Fruit fly (Drosophila melanogaster) whole organism, embryonic: ENCODE results near the gene CG3918.

Source experiments
- Awh ChIP-seq: fragments of 200-800 bp; sonication (Bioruptor generic); IDR thresholded peaks from 2 replicates; pipeline ENCODE4, ENCODE4 v1.3.6; 2022; ENCODE audit warnings: missing biosample characterization, missing genetic modification characterization
- CG10366 ChIP-seq: fragments of 200-800 bp; sonication (Bioruptor generic); IDR thresholded peaks from 2 replicates; pipeline ENCODE4 v1.3.6; 2022; ENCODE audit warnings: missing biosample characterization, missing genetic modification characterization
- CG11085 ChIP-seq: fragments of 200-800 bp; sonication (Bioruptor generic); IDR thresholded peaks from 2 replicates; pipeline ENCODE4 v1.3.6; 2022; ENCODE audit warnings: missing biosample characterization, missing genetic modification characterization
- CG11456 ChIP-seq: fragments of 200-800 bp; sonication (Bioruptor generic); IDR thresholded peaks from 3 replicates; pipeline ENCODE4 v1.3.6; 2022; ENCODE audit warnings: missing biosample characterization, missing genetic modification characterization
- CG11560 ChIP-seq: fragments of 200-800 bp; sonication (Bioruptor generic); IDR thresholded peaks from 3 replicates; pipeline ENCODE4 v1.3.6; 2022; ENCODE audit warnings: missing biosample characterization, missing genetic modification characterization
- CG1233 ChIP-seq: fragments of 200-800 bp; sonication (Bioruptor generic); optimal IDR thresholded peaks from 4 replicates; lab custom pipeline; 2018; ENCODE audit warnings: missing biosample characterization, mild to moderate bottlenecking, missing genetic modification characterization
- CG12391 ChIP-seq: fragments of 200-800 bp; sonication (Bioruptor generic); optimal IDR thresholded peaks from 3 replicates; lab custom pipeline; 2018; ENCODE audit warnings: missing biosample characterization, mild to moderate bottlenecking, missing genetic modification characterization, moderate library complexity
- CG13296 ChIP-seq: fragments of 200-800 bp; sonication (Bioruptor generic); optimal IDR thresholded peaks from 3 replicates; lab custom pipeline; 2018; ENCODE audit warnings: missing biosample characterization, mild to moderate bottlenecking, missing genetic modification characterization
- CG15696 ChIP-seq: fragments of 200-800 bp; sonication (Bioruptor generic); optimal IDR thresholded peaks from 2 replicates; lab custom pipeline; 2019; ENCODE audit warnings: missing biosample characterization, mild to moderate bottlenecking, missing genetic modification characterization, moderate library complexity
- CG17385 ChIP-seq: fragments of 200-800 bp; sonication (Bioruptor generic); optimal IDR thresholded peaks from 3 replicates; lab custom pipeline; 2018; ENCODE audit warnings: missing biosample characterization, mild to moderate bottlenecking, missing genetic modification characterization
- CG17612 ChIP-seq: fragments of 200-800 bp; sonication (Bioruptor generic); IDR thresholded peaks from 2 replicates; pipeline ENCODE4 v1.3.6; 2022; ENCODE audit warnings: missing biosample characterization, missing genetic modification characterization
- CG2678 ChIP-seq: fragments of 200-800 bp; sonication (Bioruptor generic); optimal IDR thresholded peaks from 3 replicates; lab custom pipeline; 2019; ENCODE audit warnings: missing biosample characterization, mild to moderate bottlenecking, missing genetic modification characterization, moderate library complexity
- CG30403 ChIP-seq: fragments of 200-800 bp; sonication (Bioruptor generic); optimal IDR thresholded peaks from 3 replicates; lab custom pipeline; 2016; ENCODE audit warnings: missing biosample characterization, missing genetic modification characterization
- CG34422 ChIP-seq: fragments of 200-800 bp; sonication (Bioruptor generic); IDR thresholded peaks from 3 replicates; pipeline ENCODE4 v1.3.6; 2022; ENCODE audit warnings: missing biosample characterization, missing genetic modification characterization
- CG43689 ChIP-seq: fragments of 200-800 bp; sonication (Bioruptor generic); IDR thresholded peaks from 2 replicates; pipeline ENCODE4 v1.3.6; 2022; ENCODE audit warnings: missing biosample characterization, missing genetic modification characterization
- CG4820 ChIP-seq: fragments of 200-800 bp; sonication (Bioruptor generic); optimal IDR thresholded peaks from 3 replicates; lab custom pipeline; 2016; ENCODE audit warnings: missing biosample characterization, missing genetic modification characterization
- CG5953 ChIP-seq: fragments of 200-800 bp; sonication (Bioruptor generic); IDR thresholded peaks from 2 replicates; pipeline ENCODE4 v1.3.6; 2022; ENCODE audit warnings: missing biosample characterization, missing genetic modification characterization
- CG6683 ChIP-seq: fragments of 200-800 bp; sonication (Bioruptor generic); optimal IDR thresholded peaks from 2 replicates; lab custom pipeline; 2017; ENCODE audit warnings: missing biosample characterization, mild to moderate bottlenecking, missing genetic modification characterization, missing genetic modification reagents
- CG6689 ChIP-seq: fragments of 200-800 bp; sonication (Bioruptor generic); IDR thresholded peaks from 2 replicates; pipeline ENCODE4 v1.3.6; 2022; ENCODE audit warnings: missing biosample characterization, missing genetic modification characterization
- CG7556 ChIP-seq: fragments of 200-800 bp; sonication (Bioruptor generic); optimal IDR thresholded peaks from 2 replicates; lab custom pipeline; 2017; ENCODE audit warnings: missing biosample characterization, mild to moderate bottlenecking, missing genetic modification characterization
- CG9437 ChIP-seq: fragments of 200-800 bp; sonication (Bioruptor generic); optimal IDR thresholded peaks from 2 replicates; lab custom pipeline; 2018; ENCODE audit warnings: missing biosample characterization, mild to moderate bottlenecking, missing genetic modification characterization
- CG9797 ChIP-seq: fragments of 200-800 bp; sonication (Bioruptor generic); optimal IDR thresholded peaks from 3 replicates; lab custom pipeline; 2018; ENCODE audit warnings: missing biosample characterization, mild to moderate bottlenecking, missing genetic modification characterization
- CG9876 ChIP-seq: fragments of 200-800 bp; sonication (Bioruptor generic); optimal IDR thresholded peaks from 2 replicates; lab custom pipeline; 2016; ENCODE audit warnings: missing biosample characterization, missing genetic modification characterization
- Dfd ChIP-seq, 2 experiments: fragments of >200 bp; optimal IDR thresholded peaks; 2 replicates each; lab custom pipeline; 2017; ENCODE audit warnings: missing biosample characterization in 2 of 2, missing genetic modification characterization in 2 of 2
- Dp ChIP-seq: fragments of 200-800 bp; sonication (Bioruptor generic); optimal IDR thresholded peaks from 2 replicates; lab custom pipeline; 2018; ENCODE audit warnings: missing biosample characterization, mild to moderate bottlenecking, missing genetic modification characterization, moderate library complexity
- Gug ChIP-seq: fragments of 200-800 bp; sonication (Bioruptor generic); IDR thresholded peaks from 4 replicates; pipeline ENCODE4 v1.3.6; 2022; ENCODE audit warnings: missing biosample characterization, missing genetic modification characterization
- Med ChIP-seq: fragments of 200-800 bp; sonication (Bioruptor generic); peaks from one replicate; lab custom pipeline; 2016; ENCODE audit warnings: missing biosample characterization, missing genetic modification characterization, mild to moderate bottlenecking, inconsistent platforms, moderate library complexity
- NK7.1 ChIP-seq: fragments of 200-800 bp; sonication (Bioruptor generic); optimal IDR thresholded peaks from 3 replicates; lab custom pipeline; 2016; ENCODE audit warnings: missing biosample characterization, missing genetic modification characterization
- TFAM ChIP-seq: fragments of 200-800 bp; sonication (Bioruptor generic); optimal IDR thresholded peaks from 2 replicates; lab custom pipeline; 2017; ENCODE audit warnings: missing biosample characterization, missing genetic modification characterization, inconsistent platforms
- Xrp1 ChIP-seq: fragments of 200-800 bp; sonication (Bioruptor generic); IDR thresholded peaks from 2 replicates; pipeline ENCODE4 v1.3.6; 2022; ENCODE audit warnings: missing biosample characterization, missing genetic modification characterization
- ap ChIP-seq: fragments of 200-800 bp; sonication (Bioruptor generic); IDR thresholded peaks from 2 replicates; pipeline ENCODE4 v1.3.6; 2022; ENCODE audit warnings: missing biosample characterization, missing genetic modification characterization
- cad ChIP-seq: fragments of >200 bp; optimal IDR thresholded peaks from 2 replicates; lab custom pipeline; 2017; ENCODE audit warnings: missing biosample characterization, missing genetic modification characterization
- caup ChIP-seq: fragments of 200-800 bp; sonication (Bioruptor generic); optimal IDR thresholded peaks from 3 replicates; lab custom pipeline; 2017; ENCODE audit warnings: missing biosample characterization, mild to moderate bottlenecking, missing genetic modification characterization, moderate library complexity; ENCODE audit not compliant: severe bottlenecking
- dpn ChIP-seq, 2 experiments: fragments of 200-800 bp; sonication (Bioruptor generic); optimal IDR thresholded peaks; 3 replicates each; lab custom pipeline; 2016; ENCODE audit warnings: missing biosample characterization in 2 of 2, missing genetic modification characterization in 2 of 2
- fd102C ChIP-seq: fragments of 200-800 bp; sonication (Bioruptor generic); optimal IDR thresholded peaks from 2 replicates; lab custom pipeline; 2018; ENCODE audit warnings: missing biosample characterization, mild to moderate bottlenecking, missing genetic modification characterization, moderate library complexity
- gsb-n ChIP-seq: fragments of 200-800 bp; sonication (Bioruptor generic); optimal IDR thresholded peaks from 3 replicates; lab custom pipeline; 2018; ENCODE audit warnings: missing biosample characterization, mild to moderate bottlenecking, missing genetic modification characterization
- hth ChIP-seq: fragments of >200 bp; optimal IDR thresholded peaks from 2 replicates; lab custom pipeline; 2017; ENCODE audit warnings: inconsistent platforms
- ind ChIP-seq: fragments of 200-800 bp; sonication (Bioruptor generic); optimal IDR thresholded peaks from 3 replicates; lab custom pipeline; 2016; ENCODE audit warnings: missing biosample characterization, missing genetic modification characterization
- lbe ChIP-seq: fragments of 200-800 bp; sonication (Bioruptor generic); optimal IDR thresholded peaks from 2 replicates; lab custom pipeline; 2016; ENCODE audit warnings: missing biosample characterization, mild to moderate bottlenecking, missing genetic modification characterization
- luna ChIP-seq: fragments of 200-800 bp; sonication (Bioruptor generic); optimal IDR thresholded peaks from 2 replicates; lab custom pipeline; 2016; ENCODE audit warnings: missing biosample characterization, missing genetic modification characterization
- mirr ChIP-seq: fragments of 200-800 bp; sonication (Bioruptor generic); optimal IDR thresholded peaks from 3 replicates; lab custom pipeline; 2018; ENCODE audit warnings: missing biosample characterization, mild to moderate bottlenecking, missing genetic modification characterization
- mld ChIP-seq: fragments of 200-800 bp; sonication (Bioruptor generic); IDR thresholded peaks from 3 replicates; pipeline ENCODE4 v1.3.6; 2022; ENCODE audit warnings: missing biosample characterization, missing genetic modification characterization; ENCODE audit not compliant: partially characterized antibody
- pho ChIP-seq: fragments of 200-800 bp; sonication (Bioruptor generic); optimal IDR thresholded peaks from 2 replicates; lab custom pipeline; 2016; ENCODE audit warnings: missing biosample characterization, missing genetic modification characterization
- pita ChIP-seq: fragments of 200-800 bp; sonication (Bioruptor generic); optimal IDR thresholded peaks from 2 replicates; lab custom pipeline; 2017; ENCODE audit warnings: missing biosample characterization, mild to moderate bottlenecking, missing genetic modification characterization
- ranshi ChIP-seq: fragments of 200-800 bp; sonication (Bioruptor generic); IDR thresholded peaks from 2 replicates; pipeline ENCODE4 v1.3.6; 2022; ENCODE audit warnings: missing biosample characterization, missing genetic modification characterization
- tin ChIP-seq: fragments of 200-800 bp; sonication (Bioruptor generic); optimal IDR thresholded peaks from 3 replicates; lab custom pipeline; 2016; ENCODE audit warnings: missing biosample characterization, missing genetic modification characterization
- unpg ChIP-seq: fragments of 200-800 bp; sonication (Bioruptor generic); optimal IDR thresholded peaks from 3 replicates; lab custom pipeline; 2018; ENCODE audit warnings: missing biosample characterization, mild to moderate bottlenecking, missing genetic modification characterization, moderate library complexity
- vvl ChIP-seq: fragments of 200-800 bp; sonication (Bioruptor generic); IDR thresholded peaks from 2 replicates; pipeline ENCODE4 v1.3.6; 2022; ENCODE audit warnings: missing biosample characterization, missing genetic modification characterization
- wor ChIP-seq: fragments of 200-800 bp; sonication (Bioruptor generic); IDR thresholded peaks from 2 replicates; pipeline ENCODE4 v1.3.6; 2022; ENCODE audit warnings: missing biosample characterization, missing genetic modification characterization
- zfh1 ChIP-seq: fragments of 200-800 bp; sonication (Bioruptor generic); IDR thresholded peaks from 3 replicates; pipeline ENCODE4 v1.3.6; 2022; ENCODE audit warnings: missing biosample characterization, missing genetic modification characterization

Gene CG3918

dm6 chrX:6571234-6571915 is 47.1 kb downstream of the CG3918 start (continued):
- TF ChIP-seq CG11560 (peak; percentile 27; the same call in 1 of the 3 replicates), pho (GFP tag; lab: Kevin White, UChicago) (peak; percentile 45), CG43689 (peak; percentile 46; the same call in 1 of the 2 replicates), CG17385 (GFP tag; lab: Kevin White, UChicago) (peak; percentile 87), unpg (GFP tag; lab: Kevin White, UChicago) (peak; percentile 90), CG5953 (GFP tag; lab: Robert Waterston, UW) (peak; percentile 73; the same call in 1 of the 2 replicates), CG4820 (GFP tag; lab: Kevin White, UChicago) (peak; percentile 86), CG2678 (peak; percentile 94), CG13296 (GFP tag; lab: Kevin White, UChicago) (peak; percentile 84), tin (GFP tag; lab: Kevin White, UChicago) (peak; percentile 84), Dp (GFP tag; lab: Kevin White, UChicago) (no peak), CG10366 (GFP tag; lab: Robert Waterston, UW) (peak; percentile 59), pita (GFP tag; lab: Kevin White, UChicago) (no peak), CG6689 (GFP tag; lab: Robert Waterston, UW) (peak; percentile 90), CG7556 (GFP tag; lab: Kevin White, UChicago) (peak; percentile 92), fd102C (no peak), ranshi (GFP tag; lab: Robert Waterston, UW) (peak; percentile 81), dpn (GFP tag; optimal IDR thresholded peaks at IDR 0.05; lab: Kevin White, UChicago) (peak; percentile 40 to 78), CG6683 (peak; percentile 74), Awh (GFP tag; lab: Robert Waterston, UW) (peak; percentile 66), luna (GFP tag; lab: Kevin White, UChicago) (no peak), CG1233 (GFP tag; lab: Kevin White, UChicago) (peak; percentile 87), CG15696 (tag; lab: Kevin White, UChicago) (peak; percentile 89), Dfd (GFP tag; optimal IDR thresholded peaks at IDR 0.05; lab: Kevin White, UChicago) (no peak), mirr (no peak), CG12391 (tag; lab: Kevin White, UChicago) (peak; percentile 93), ind (GFP tag; lab: Kevin White, UChicago) (peak; percentile 75), wor (peak; percentile 80), Med (GFP tag; lab: Kevin White, UChicago) (peak; percentile 81), CG34422 (peak; percentile 85), CG9797 (GFP tag; lab: Kevin White, UChicago) (peak; percentile 29), CG17612 (GFP tag; lab: Robert Waterston, UW) (peak; percentile 40; the same call in 1 of the 2 replicates), zfh1 (GFP tag; lab: Robert Waterston, UW) (peak; percentile 88), Gug (GFP tag; lab: Robert Waterston, UW) (peak; percentile 49), ap (peak; percentile 80), mld (GFP tag; lab: Robert Waterston, UW) (no peak), lbe (GFP tag; lab: Kevin White, UChicago) (peak; percentile 34), NK7.1 (GFP tag; lab: Kevin White, UChicago) (no peak), CG30403 (GFP tag; lab: Kevin White, UChicago) (peak; percentile 90), vvl (GFP tag; lab: Robert Waterston, UW) (peak; percentile 88), TFAM (GFP tag; lab: Kevin White, UChicago) (peak; percentile 40), CG11456 (0 out of 3 replicates have a peak, but pooled peaks have one; percentile 41), cad (GFP tag; lab: Kevin White, UChicago) (no peak), caup (GFP tag; lab: Kevin White, UChicago) (peak; percentile 76), CG9876 (GFP tag; lab: Kevin White, UChicago) (no peak), CG11085 (0 out of 2 replicates have a peak, but pooled peaks have one; percentile 37), CG9437 (peak; percentile 84), Xrp1 (GFP tag; lab: Robert Waterston, UW) (peak; percentile 91), gsb-n (tag; lab: Kevin White, UChicago) (peak; percentile 93), hth (lab: Kevin White, UChicago) (no peak)
